Worm (Caenorhabditis elegans) whole organism, L1 larva: ENCODE measurements around the gene R10H1.1.

Experiments
- Y116A8C.19 ChIP-seq: sonication (generic microtip); optimal IDR thresholded peaks from 2 replicates; lab custom pipeline; 2016; ENCODE audit warnings: missing compliant biosample characterization, missing genetic modification characterization, borderline replicate concordance
- alr-1 ChIP-seq: fragments of 200-800 bp; sonication (Bioruptor generic); optimal IDR thresholded peaks from 2 replicates; lab custom pipeline; 2018; ENCODE audit warnings: borderline replicate concordance, mild to moderate bottlenecking, missing genetic modification characterization, missing compliant biosample characterization
- blmp-1 ChIP-seq: fragments of 150-350 bp; optimal IDR thresholded peaks from 2 replicates; lab custom pipeline; 2014; ENCODE audit warnings: missing biosample characterization, missing genetic modification characterization
- ceh-63 ChIP-seq: fragments of 200-800 bp; sonication (Bioruptor generic); optimal IDR thresholded peaks from 2 replicates; lab custom pipeline; 2018; ENCODE audit warnings: mild to moderate bottlenecking, missing genetic modification characterization, missing compliant biosample characterization
- ceh-8 ChIP-seq: fragments of 200-800 bp; sonication (Bioruptor generic); optimal IDR thresholded peaks from 2 replicates; lab custom pipeline; 2018; ENCODE audit warnings: mild to moderate bottlenecking, missing genetic modification characterization, moderate library complexity, missing compliant biosample characterization
- ceh-90 ChIP-seq: sonication (generic microtip); optimal IDR thresholded peaks from 2 replicates; lab custom pipeline; 2016; ENCODE audit warnings: missing genetic modification characterization, missing compliant biosample characterization
- ces-1 ChIP-seq: fragments of 150-350 bp; optimal IDR thresholded peaks from 2 replicates; lab custom pipeline; 2014; ENCODE audit warnings: missing biosample characterization, missing genetic modification reagents, missing genetic modification characterization
- efl-1 ChIP-seq, 4 experiments: fragments of 150-350 bp; optimal IDR thresholded peaks in 3 of 4; peaks in 1 of 4; 1 replicate in 1 of 4; 2 replicates in 3 of 4; lab custom pipeline; 2014; ENCODE audit warnings: missing biosample characterization in 2 of 4, missing genetic modification characterization in 2 of 4, missing genetic modification reagents in 2 of 4
- egl-13 ChIP-seq: sonication (generic microtip); optimal IDR thresholded peaks from 2 replicates; lab custom pipeline; 2016; ENCODE audit warnings: missing genotype, missing genetic modification reagents, missing genetic modification characterization, missing compliant biosample characterization
- egl-27 ChIP-seq, 2 experiments: fragments of 150-350 bp in 1 of 2; sonication (generic microtip); optimal IDR thresholded peaks; 3 replicates each; lab custom pipeline; 2017 to 2018; ENCODE audit warnings: missing biosample characterization in 2 of 2, missing genetic modification characterization in 2 of 2, missing genetic modification reagents in 2 of 2
- elt-3 ChIP-seq, 6 experiments: fragments of 150-350 bp in 1 of 6; sonication (generic microtip); optimal IDR thresholded peaks; 2 replicates each; lab custom pipeline; 2017 to 2018; ENCODE audit warnings: missing biosample characterization in 6 of 6, missing genetic modification characterization in 6 of 6, inconsistent platforms in 1 of 6
- ets-5 ChIP-seq: fragments of 200-800 bp; sonication (Bioruptor generic); IDR thresholded peaks from 2 replicates; pipeline ENCODE4 v1.3.6; 2022; ENCODE audit warnings: missing genetic modification characterization, missing compliant biosample characterization
- fkh-8 ChIP-seq: sonication (generic microtip); optimal IDR thresholded peaks from 2 replicates; lab custom pipeline; 2016; ENCODE audit warnings: mild to moderate bottlenecking, missing genetic modification characterization, missing compliant biosample characterization
- hlh-4 ChIP-seq: sonication (generic microtip); optimal IDR thresholded peaks from 2 replicates; lab custom pipeline; 2016; ENCODE audit warnings: mild to moderate bottlenecking, missing genetic modification characterization, missing compliant biosample characterization
- irx-1 ChIP-seq: sonication (generic microtip); optimal IDR thresholded peaks from 2 replicates; lab custom pipeline; 2016; ENCODE audit warnings: missing genetic modification characterization, missing compliant biosample characterization
- jun-1 ChIP-seq: fragments of 150-350 bp; optimal IDR thresholded peaks from 2 replicates; lab custom pipeline; 2014; ENCODE audit warnings: missing biosample characterization, missing genetic modification reagents, missing genetic modification characterization
- lin-14 ChIP-seq: fragments of 200-800 bp; sonication (Bioruptor generic); optimal IDR thresholded peaks from 2 replicates; lab custom pipeline; 2018; ENCODE audit warnings: mild to moderate bottlenecking, missing genetic modification characterization, moderate library complexity, missing compliant biosample characterization
- lin-15B ChIP-seq: fragments of 150-350 bp; sonication (generic microtip); optimal IDR thresholded peaks from 3 replicates; lab custom pipeline; 2014; ENCODE audit warnings: missing biosample characterization, missing genetic modification characterization
- lin-35 ChIP-seq, 2 experiments: fragments of 150-350 bp; optimal IDR thresholded peaks; 2 replicates each; lab custom pipeline; 2014; ENCODE audit warnings: missing biosample characterization in 2 of 2, missing genetic modification characterization in 2 of 2, missing genetic modification reagents in 2 of 2
- lin-39 ChIP-seq: fragments of 150-350 bp; optimal IDR thresholded peaks from 2 replicates; lab custom pipeline; 2014; ENCODE audit warnings: missing biosample characterization, missing genetic modification reagents, missing genetic modification characterization
- lsy-2 ChIP-seq, 2 experiments: fragments of 150-350 bp; optimal IDR thresholded peaks; 2 replicates each; lab custom pipeline; 2014; ENCODE audit warnings: missing biosample characterization in 2 of 2, missing genetic modification characterization in 2 of 2
- nhr-19 ChIP-seq: fragments of 200-800 bp; sonication (Bioruptor generic); conservative IDR thresholded peaks from 2 replicates; pipeline ENCODE4 v1.3.6; 2022; ENCODE audit warnings: missing genetic modification characterization, missing compliant biosample characterization
- nhr-20 ChIP-seq: sonication (generic microtip); optimal IDR thresholded peaks from 2 replicates; lab custom pipeline; 2016; ENCODE audit warnings: mild to moderate bottlenecking, missing genetic modification characterization, missing compliant biosample characterization
- nhr-28 ChIP-seq: fragments of 150-350 bp; optimal IDR thresholded peaks from 2 replicates; lab custom pipeline; 2014; ENCODE audit warnings: missing biosample characterization, missing genetic modification characterization
- nhr-71 ChIP-seq: sonication (generic microtip); optimal IDR thresholded peaks from 2 replicates; lab custom pipeline; 2016; ENCODE audit warnings: mild to moderate bottlenecking, missing genetic modification characterization, moderate library complexity, missing compliant biosample characterization
- nhr-85 ChIP-seq: sonication (generic microtip); peaks from one replicate; lab custom pipeline; 2016; ENCODE audit warnings: missing genetic modification characterization, inconsistent platforms, missing compliant biosample characterization
- nhr-90 ChIP-seq: sonication (generic microtip); optimal IDR thresholded peaks from 2 replicates; lab custom pipeline; 2016; ENCODE audit warnings: mild to moderate bottlenecking, missing genetic modification characterization, missing compliant biosample characterization; ENCODE audit not compliant: poor library complexity
- pax-3 ChIP-seq: fragments of 200-800 bp; sonication (Bioruptor generic); optimal IDR thresholded peaks from 2 replicates; lab custom pipeline; 2018; ENCODE audit warnings: mild to moderate bottlenecking, missing genetic modification characterization, moderate library complexity, missing compliant biosample characterization
- pqm-1 ChIP-seq: sonication (generic microtip); optimal IDR thresholded peaks from 3 replicates; lab custom pipeline; 2017; ENCODE audit warnings: missing biosample characterization, missing genetic modification characterization
- rnt-1 ChIP-seq: sonication (generic microtip); optimal IDR thresholded peaks from 2 replicates; lab custom pipeline; 2016; ENCODE audit warnings: mild to moderate bottlenecking, missing genetic modification characterization, moderate library complexity, missing compliant biosample characterization
- snpc-4 ChIP-seq: fragments of 150-350 bp; optimal IDR thresholded peaks from 2 replicates; lab custom pipeline; 2014; ENCODE audit warnings: missing biosample characterization, missing genetic modification characterization
- sox-4 ChIP-seq: sonication (generic microtip); optimal IDR thresholded peaks from 2 replicates; lab custom pipeline; 2016; ENCODE audit warnings: missing genetic modification characterization, missing compliant biosample characterization
- swsn-7 ChIP-seq: sonication (generic microtip); optimal IDR thresholded peaks from 2 replicates; lab custom pipeline; 2016; ENCODE audit warnings: missing genetic modification characterization, missing compliant biosample characterization
- tlp-1 ChIP-seq: fragments of 150-350 bp; optimal IDR thresholded peaks from 2 replicates; lab custom pipeline; 2014; ENCODE audit warnings: missing biosample characterization, missing genetic modification characterization
- unc-30 ChIP-seq: sonication (generic microtip); optimal IDR thresholded peaks from 2 replicates; lab custom pipeline; 2017; ENCODE audit warnings: missing biosample characterization, missing genetic modification characterization
- unc-62 ChIP-seq: fragments of 150-350 bp; optimal IDR thresholded peaks from 2 replicates; lab custom pipeline; 2014; ENCODE audit warnings: missing biosample characterization, missing genetic modification reagents, missing genetic modification characterization
- unc-86 ChIP-seq: sonication (generic microtip); optimal IDR thresholded peaks from 2 replicates; lab custom pipeline; 2016; ENCODE audit warnings: missing genetic modification characterization, missing compliant biosample characterization
- xbp-1 ChIP-seq: sonication (generic microtip); optimal IDR thresholded peaks from 2 replicates; lab custom pipeline; 2016; ENCODE audit warnings: missing genetic modification characterization, missing compliant biosample characterization

Gene R10H1.1

ce11 chrII:7494155-7494554 lies at the start of gene R10H1.1:
Gene R10H1.1 (plus strand): TSS chrII:7494455.
- no peak for TF ChIP-seq jun-1 (tag; lab: Kevin White, UChicago)
- peak; percentile 40 for TF ChIP-seq blmp-1 (tag; lab: Kevin White, UChicago)

- TF ChIP-seq nhr-19: no peak
- TF ChIP-seq egl-13: no peak
- no peak for TF ChIP-seq ceh-63 (GFP tag; lab: Kevin White, UChicago)
Measured at ce11 chrII:7456184-7456583, 38.1 kb upstream of the R10H1.1 start, which contains the start of gene D1022.3. Gene D1022.3 (minus strand): TSS chrII:7456284.

- TF ChIP-seq unc-86 (tag; lab: Kevin White, UChicago) (no peak), blmp-1 (tag; lab: Kevin White, UChicago) (peak; percentile 78), tlp-1 (tag; lab: Kevin White, UChicago) (no peak), lin-15B (tag; lab: Kevin White, UChicago) (no peak), nhr-85 (peak; percentile 60), lin-35 (GFP tag; optimal IDR thresholded peaks at IDR 0.05; lab: Kevin White, UChicago) (peak in 1 of 2 experiments; percentile 49), irx-1 (no peak), lsy-2 (tag; optimal IDR thresholded peaks at IDR 0.05; lab: Kevin White, UChicago) (peak in 1 of 2 experiments; percentile 20), efl-1 (optimal IDR thresholded peaks at IDR 0.05; lab: Kevin White, UChicago) (no peak), efl-1 (GFP tag; optimal IDR thresholded peaks at IDR 0.05 in 1 of 2; lab: Kevin White, UChicago) (peak in 1 of 2 experiments; percentile 3), lin-14 (GFP tag; lab: Kevin White, UChicago) (peak; percentile 47), elt-3 (tag; optimal IDR thresholded peaks at IDR 0.05; lab: Kevin White, UChicago) (peak in 2 of 6 experiments; percentile 10 to 13), unc-30 (tag; lab: Kevin White, UChicago) (no peak), nhr-20 (peak; percentile 33)
Measured at ce11 chrII:7457210-7457609, 37.0 kb upstream of the R10H1.1 start, which contains the start of gene D1022.4. Gene D1022.4 (minus strand): TSS chrII:7457292.

ce11 chrII:7458706-7459105 lies 35.5 kb upstream of the R10H1.1 start, which contains the start of gene D1022.5:
Gene D1022.5 (minus strand): TSS chrII:7458806.
- no peak for TF ChIP-seq pqm-1 (tag; lab: Kevin White, UChicago)
- no peak for TF ChIP-seq jun-1 (tag; lab: Kevin White, UChicago)
- TF ChIP-seq lin-14 (GFP tag; lab: Kevin White, UChicago): no peak
- no peak for TF ChIP-seq lin-35 (GFP tag; optimal IDR thresholded peaks at IDR 0.05; lab: Kevin White, UChicago)
- TF ChIP-seq nhr-85: peak; percentile 0
- TF ChIP-seq ceh-8 (GFP tag; lab: Kevin White, UChicago): no peak

- TF ChIP-seq snpc-4 (tag; lab: Kevin White, UChicago) (no peak), rnt-1 (tag; lab: Kevin White, UChicago) (no peak), nhr-28 (no peak), efl-1 (optimal IDR thresholded peaks at IDR 0.05; lab: Kevin White, UChicago) (no peak), efl-1 (GFP tag; optimal IDR thresholded peaks at IDR 0.05 in 1 of 2; lab: Kevin White, UChicago) (no peak), nhr-20 (no peak), nhr-85 (no peak), unc-30 (tag; lab: Kevin White, UChicago) (no peak), ets-5 (GFP tag; lab: Robert Waterston, UW) (no peak), hlh-4 (tag; lab: Kevin White, UChicago) (no peak), ceh-90 (no peak), lin-15B (tag; lab: Kevin White, UChicago) (no peak), alr-1 (no peak), egl-13 (no peak)
Measured at ce11 chrII:7459205-7459604, 35.0 kb upstream of the R10H1.1 start, which contains the start of gene D1022.2. Gene D1022.2 (plus strand): TSS chrII:7459505.

- no peak for TF ChIP-seq fkh-8 (tag; lab: Kevin White, UChicago)
- TF ChIP-seq xbp-1 (tag; lab: Kevin White, UChicago): no peak
- no peak for TF ChIP-seq nhr-20
- no peak for TF ChIP-seq nhr-71 (tag; lab: Kevin White, UChicago)
- TF ChIP-seq Y116A8C.19 (tag; lab: Kevin White, UChicago): no peak
- no peak for TF ChIP-seq ces-1
- TF ChIP-seq unc-30 (tag; lab: Kevin White, UChicago): no peak
- no peak for TF ChIP-seq pqm-1 (tag; lab: Kevin White, UChicago)
- TF ChIP-seq irx-1: no peak
- no peak for TF ChIP-seq lin-39 (tag; lab: Kevin White, UChicago)
- no peak for TF ChIP-seq nhr-90
- no peak for TF ChIP-seq swsn-7 (tag; lab: Kevin White, UChicago)
- no peak for TF ChIP-seq egl-27 (tag; optimal IDR thresholded peaks at IDR 0.05; lab: Kevin White, UChicago)
- TF ChIP-seq unc-62 (GFP tag; lab: Kevin White, UChicago): no peak
- TF ChIP-seq pax-3 (tag; lab: Kevin White, UChicago): no peak
- TF ChIP-seq sox-4: no peak
Measured at ce11 chrII:7465519-7465918, 28.7 kb upstream of the R10H1.1 start, which contains the start of gene sro-1. Gene sro-1 (minus strand): TSS chrII:7465619.
